Worm (Caenorhabditis elegans) whole organism, young adult: Measurements from ENCODE around the gene F48D6.4.

ENCODE experiments used
- ceh-100 ChIP-seq: fragments of 200-800 bp; sonication (Bioruptor generic); IDR thresholded peaks from 2 replicates; pipeline ENCODE4 v1.3.6; 2022; ENCODE audit warnings: missing genetic modification reagents, missing genetic modification characterization, missing compliant biosample characterization
- dpl-1 ChIP-seq: fragments of 150-350 bp; optimal IDR thresholded peaks from 2 replicates; lab custom pipeline; 2014; ENCODE audit warnings: missing biosample characterization, missing genetic modification reagents, missing genetic modification characterization
- ets-4 ChIP-seq: fragments of 200-800 bp; sonication (Bioruptor generic); optimal IDR thresholded peaks from 2 replicates; lab custom pipeline; 2018; ENCODE audit warnings: mild to moderate bottlenecking, missing genetic modification characterization, missing compliant biosample characterization
- lir-1 ChIP-seq: fragments of 200-800 bp; sonication (Bioruptor generic); conservative IDR thresholded peaks from 2 replicates; pipeline ENCODE4 v1.3.6; 2022; ENCODE audit warnings: missing genetic modification reagents, missing genetic modification characterization, missing compliant biosample characterization
- nhr-90 ChIP-seq: sonication (generic microtip); optimal IDR thresholded peaks from 2 replicates; lab custom pipeline; 2016; ENCODE audit warnings: missing genotype, mild to moderate bottlenecking, missing genetic modification characterization, missing compliant biosample characterization
- pha-4 ChIP-seq: fragments of 150-350 bp; sonication (generic microtip); optimal IDR thresholded peaks from 2 replicates; lab custom pipeline; 2014; ENCODE audit warnings: missing biosample characterization, missing genetic modification reagents, missing genetic modification characterization
- tlf-1 ChIP-seq: fragments of 200-800 bp; sonication (Bioruptor generic); optimal IDR thresholded peaks from 2 replicates; lab custom pipeline; 2018; ENCODE audit warnings: mild to moderate bottlenecking, missing genetic modification characterization, missing compliant biosample characterization
- unc-62 ChIP-seq: fragments of 150-350 bp; optimal IDR thresholded peaks from 2 replicates; lab custom pipeline; 2014; ENCODE audit warnings: missing biosample characterization, missing genetic modification reagents, missing genetic modification characterization

DNA sequence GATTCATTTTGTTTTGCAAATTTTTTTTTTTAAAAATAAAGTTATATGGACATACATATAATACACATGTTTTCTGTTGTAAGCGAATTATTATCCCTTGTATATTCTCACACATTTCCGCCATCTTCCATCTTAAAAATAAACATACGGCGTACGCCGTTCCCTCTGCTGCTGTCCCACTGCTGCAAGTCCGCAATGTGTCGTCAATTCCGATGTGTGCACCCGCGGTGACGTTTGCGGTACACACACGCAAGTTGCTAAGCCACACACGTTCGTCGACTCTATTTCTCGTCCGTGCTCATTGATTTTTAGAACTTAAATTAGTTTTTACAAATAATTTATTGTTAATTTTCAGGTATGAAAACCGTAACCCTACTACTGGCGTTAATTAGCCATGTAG is 13.3 kb upstream of the F48D6.4 start, which contains the start of gene C52B9.4:
- TF ChIP-seq dpl-1 (GFP tag; lab: Kevin White, UChicago) (no peak), unc-62 (no peak), nhr-90 (no peak), tlf-1 (GFP tag; lab: Kevin White, UChicago) (no peak), ceh-100 (GFP tag; lab: Robert Waterston, UW) (no peak), ets-4 (GFP tag; lab: Kevin White, UChicago) (no peak), lir-1 (no peak), pha-4 (tag; lab: Kevin White, UChicago) (no peak)
